Fruit fly (Drosophila melanogaster) whole organism, embryonic: ENCODE measurements around the gene CG4615.
A peak's percentile ranks its signal among the peaks of the same experiment; 100 is the strongest.

Experiments
- Aef1 ChIP-seq: fragments of 200-800 bp; sonication (Bioruptor generic); IDR thresholded peaks from 3 replicates; pipeline ENCODE4 v1.3.6; 2022; ENCODE audit warnings: missing biosample characterization, missing genetic modification characterization
- BtbVII ChIP-seq: fragments of 200-800 bp; sonication (Bioruptor generic); optimal IDR thresholded peaks from 3 replicates; lab custom pipeline; 2017; ENCODE audit warnings: missing biosample characterization, mild to moderate bottlenecking, missing genetic modification characterization
- CG10209 ChIP-seq: fragments of 200-800 bp; sonication (Bioruptor generic); optimal IDR thresholded peaks from 3 replicates; lab custom pipeline; 2017; ENCODE audit warnings: missing biosample characterization, mild to moderate bottlenecking, missing genetic modification characterization, missing genetic modification reagents
- CG10321 ChIP-seq: fragments of 200-800 bp; sonication (Bioruptor generic); IDR thresholded peaks from 2 replicates; pipeline ENCODE4 v1.3.6; 2022; ENCODE audit warnings: missing biosample characterization, missing genetic modification characterization
- CG11695 ChIP-seq: fragments of 200-800 bp; sonication (Bioruptor generic); IDR thresholded peaks from 3 replicates; pipeline ENCODE4 v1.3.6; 2022; ENCODE audit warnings: missing biosample characterization, missing genetic modification characterization
- CG12104 ChIP-seq: fragments of 200-800 bp; sonication (Bioruptor generic); optimal IDR thresholded peaks from 3 replicates; lab custom pipeline; 2016; ENCODE audit warnings: missing biosample characterization, missing genetic modification characterization
- CG13123 ChIP-seq: fragments of 200-800 bp; sonication (Bioruptor generic); optimal IDR thresholded peaks from 2 replicates; lab custom pipeline; 2016; ENCODE audit warnings: missing biosample characterization, missing genetic modification characterization
- CG13424 ChIP-seq: fragments of 200-800 bp; sonication (Bioruptor generic); optimal IDR thresholded peaks from 2 replicates; lab custom pipeline; 2019; ENCODE audit warnings: missing biosample characterization, mild to moderate bottlenecking, missing genetic modification characterization, moderate library complexity
- CG14014 ChIP-seq: fragments of 200-800 bp; sonication (Bioruptor generic); IDR thresholded peaks from 2 replicates; pipeline ENCODE4 v1.3.6; 2022; ENCODE audit warnings: missing biosample characterization, missing genetic modification characterization
- CG15269 ChIP-seq: fragments of 200-800 bp; sonication (Bioruptor generic); optimal IDR thresholded peaks from 2 replicates; lab custom pipeline; 2018; ENCODE audit warnings: missing biosample characterization, mild to moderate bottlenecking, missing genetic modification characterization, moderate library complexity
- CG1529 ChIP-seq: fragments of 200-800 bp; sonication (Bioruptor generic); optimal IDR thresholded peaks from 3 replicates; lab custom pipeline; 2018; ENCODE audit warnings: missing biosample characterization, missing genetic modification characterization
- CG1602 ChIP-seq: fragments of 200-800 bp; sonication (Bioruptor generic); optimal IDR thresholded peaks from 3 replicates; lab custom pipeline; 2016; ENCODE audit warnings: missing biosample characterization, missing genetic modification characterization
- CG16815 ChIP-seq: fragments of 200-800 bp; sonication (Bioruptor generic); optimal IDR thresholded peaks from 3 replicates; lab custom pipeline; 2017; ENCODE audit warnings: missing biosample characterization, mild to moderate bottlenecking, missing genetic modification characterization
- CG17612 ChIP-seq: fragments of 200-800 bp; sonication (Bioruptor generic); IDR thresholded peaks from 2 replicates; pipeline ENCODE4 v1.3.6; 2022; ENCODE audit warnings: missing biosample characterization, missing genetic modification characterization
- CG18599 ChIP-seq: fragments of 200-800 bp; sonication (Bioruptor generic); optimal IDR thresholded peaks from 3 replicates; lab custom pipeline; 2017; ENCODE audit warnings: missing biosample characterization, missing genetic modification characterization, mild to moderate bottlenecking, moderate library complexity, missing genetic modification reagents
- CG18619 ChIP-seq: fragments of 200-800 bp; sonication (Bioruptor generic); optimal IDR thresholded peaks from 3 replicates; lab custom pipeline; 2017; ENCODE audit warnings: missing biosample characterization, mild to moderate bottlenecking, missing genetic modification characterization
- CG2116 ChIP-seq: fragments of 200-800 bp; sonication (Bioruptor generic); optimal IDR thresholded peaks from 3 replicates; lab custom pipeline; 2018; ENCODE audit warnings: missing biosample characterization, mild to moderate bottlenecking, missing genetic modification characterization
- CG2875 ChIP-seq: fragments of 200-800 bp; sonication (Bioruptor generic); optimal IDR thresholded peaks from 2 replicates; lab custom pipeline; 2017; ENCODE audit warnings: missing biosample characterization, mild to moderate bottlenecking, missing genetic modification characterization, missing genetic modification reagents
- CG31224 ChIP-seq: fragments of 200-800 bp; sonication (Bioruptor generic); IDR thresholded peaks from 2 replicates; pipeline ENCODE4 v1.3.6; 2022; ENCODE audit warnings: missing biosample characterization, missing genetic modification characterization
- CG31365 ChIP-seq: fragments of 200-800 bp; sonication (Bioruptor generic); optimal IDR thresholded peaks from 2 replicates; lab custom pipeline; 2018; ENCODE audit warnings: missing biosample characterization, mild to moderate bottlenecking, missing genetic modification characterization
- CG3163 ChIP-seq: fragments of 200-800 bp; sonication (Bioruptor generic); optimal IDR thresholded peaks from 3 replicates; lab custom pipeline; 2016; ENCODE audit warnings: missing biosample characterization, missing genetic modification characterization
- CG32772 ChIP-seq: fragments of 200-800 bp; sonication (Bioruptor generic); IDR thresholded peaks from 2 replicates; pipeline ENCODE4 v1.3.6; 2022; ENCODE audit warnings: missing biosample characterization, missing genetic modification characterization
- CG34422 ChIP-seq: fragments of 200-800 bp; sonication (Bioruptor generic); IDR thresholded peaks from 3 replicates; pipeline ENCODE4 v1.3.6; 2022; ENCODE audit warnings: missing biosample characterization, missing genetic modification characterization
- CG4360 ChIP-seq: fragments of 200-800 bp; sonication (Bioruptor generic); IDR thresholded peaks from 2 replicates; pipeline ENCODE4 v1.3.6; 2022; ENCODE audit warnings: missing biosample characterization, missing genetic modification characterization
- CG5245 ChIP-seq: fragments of 200-800 bp; sonication (Bioruptor generic); optimal IDR thresholded peaks from 3 replicates; lab custom pipeline; 2016; ENCODE audit warnings: missing biosample characterization, missing genetic modification characterization
- CG6689 ChIP-seq: fragments of 200-800 bp; sonication (Bioruptor generic); IDR thresholded peaks from 2 replicates; pipeline ENCODE4 v1.3.6; 2022; ENCODE audit warnings: missing biosample characterization, missing genetic modification characterization
- CG9817 ChIP-seq: fragments of 200-800 bp; sonication (Bioruptor generic); optimal IDR thresholded peaks from 2 replicates; lab custom pipeline; 2018; ENCODE audit warnings: missing biosample characterization, mild to moderate bottlenecking, missing genetic modification characterization, moderate library complexity
- CG9876 ChIP-seq: fragments of 200-800 bp; sonication (Bioruptor generic); optimal IDR thresholded peaks from 2 replicates; lab custom pipeline; 2016; ENCODE audit warnings: missing biosample characterization, missing genetic modification characterization
- E2f2 ChIP-seq: fragments of 200-800 bp; sonication (Bioruptor generic); IDR thresholded peaks from 2 replicates; pipeline ENCODE4 v1.3.6; 2022; ENCODE audit warnings: missing biosample characterization, missing genetic modification characterization
- HLH3B ChIP-seq: fragments of 200-800 bp; sonication (Bioruptor generic); IDR thresholded peaks from 2 replicates; pipeline ENCODE4 v1.3.6; 2022; ENCODE audit warnings: missing biosample characterization, missing genetic modification characterization
- Hey ChIP-seq: fragments of 200-800 bp; sonication (Bioruptor generic); optimal IDR thresholded peaks from 3 replicates; lab custom pipeline; 2018; ENCODE audit warnings: missing biosample characterization, mild to moderate bottlenecking, missing genetic modification characterization
- Hmr ChIP-seq: fragments of 200-800 bp; sonication (Bioruptor generic); optimal IDR thresholded peaks from 3 replicates; lab custom pipeline; 2017; ENCODE audit warnings: mild to moderate bottlenecking, missing biosample characterization, missing genetic modification reagents, missing genetic modification characterization
- Hsf ChIP-seq: fragments of 200-800 bp; sonication (Bioruptor generic); optimal IDR thresholded peaks from 3 replicates; lab custom pipeline; 2016; ENCODE audit warnings: missing biosample characterization, missing genetic modification characterization
- Spps ChIP-seq: fragments of 200-800 bp; sonication (Bioruptor generic); optimal IDR thresholded peaks from 2 replicates; lab custom pipeline; 2018; ENCODE audit warnings: missing biosample characterization, mild to moderate bottlenecking, missing genetic modification characterization
- aop ChIP-seq: fragments of 200-800 bp; sonication (Bioruptor generic); IDR thresholded peaks from 2 replicates; pipeline ENCODE4 v1.3.6; 2022; ENCODE audit warnings: missing biosample characterization, missing genetic modification characterization
- az2 ChIP-seq: fragments of 200-800 bp; sonication (Bioruptor generic); optimal IDR thresholded peaks from 3 replicates; lab custom pipeline; 2016; ENCODE audit warnings: missing biosample characterization, missing genetic modification characterization
- bab2 ChIP-seq: fragments of 200-800 bp; sonication (Bioruptor generic); optimal IDR thresholded peaks from 2 replicates; lab custom pipeline; 2016; ENCODE audit warnings: missing biosample characterization, missing genetic modification characterization
- bigmax ChIP-seq: fragments of 200-800 bp; sonication (Bioruptor generic); optimal IDR thresholded peaks from 2 replicates; lab custom pipeline; 2018; ENCODE audit warnings: missing biosample characterization, mild to moderate bottlenecking, missing genetic modification characterization
- ci ChIP-seq: fragments of 200-800 bp; sonication (Bioruptor generic); IDR thresholded peaks from 3 replicates; pipeline ENCODE4 v1.3.6; 2022; ENCODE audit warnings: missing biosample characterization, missing genetic modification characterization
- crol ChIP-seq: fragments of 200-800 bp; sonication (Bioruptor generic); IDR thresholded peaks from 2 replicates; pipeline ENCODE4 v1.3.6; 2022; ENCODE audit warnings: missing biosample characterization, missing genetic modification characterization
- ems ChIP-seq: fragments of 200-800 bp; sonication (Bioruptor generic); optimal IDR thresholded peaks from 3 replicates; lab custom pipeline; 2016; ENCODE audit warnings: missing biosample characterization, missing genetic modification characterization
- fd102C ChIP-seq: fragments of 200-800 bp; sonication (Bioruptor generic); optimal IDR thresholded peaks from 2 replicates; lab custom pipeline; 2018; ENCODE audit warnings: missing biosample characterization, mild to moderate bottlenecking, missing genetic modification characterization, moderate library complexity
- gcm ChIP-seq: fragments of 200-800 bp; sonication (Bioruptor generic); optimal IDR thresholded peaks from 2 replicates; lab custom pipeline; 2019; ENCODE audit warnings: missing biosample characterization, mild to moderate bottlenecking, missing genetic modification characterization, moderate library complexity
- gsb-n ChIP-seq: fragments of 200-800 bp; sonication (Bioruptor generic); optimal IDR thresholded peaks from 3 replicates; lab custom pipeline; 2018; ENCODE audit warnings: missing biosample characterization, mild to moderate bottlenecking, missing genetic modification characterization
- lilli ChIP-seq: fragments of 200-800 bp; sonication (Bioruptor generic); optimal IDR thresholded peaks from 3 replicates; lab custom pipeline; 2016; ENCODE audit warnings: missing biosample characterization, missing genetic modification characterization
- ranshi ChIP-seq: fragments of 200-800 bp; sonication (Bioruptor generic); IDR thresholded peaks from 2 replicates; pipeline ENCODE4 v1.3.6; 2022; ENCODE audit warnings: missing biosample characterization, missing genetic modification characterization
- seq ChIP-seq: fragments of 200-800 bp; sonication (Bioruptor generic); IDR thresholded peaks from 2 replicates; pipeline ENCODE4 v1.3.6; 2022; ENCODE audit warnings: missing biosample characterization, missing genetic modification characterization
- sim ChIP-seq: fragments of 200-800 bp; sonication (Bioruptor generic); IDR thresholded peaks from 2 replicates; pipeline ENCODE4 v1.3.6; 2022; ENCODE audit warnings: missing biosample characterization, missing genetic modification characterization
- sug ChIP-seq: fragments of 200-800 bp; optimal IDR thresholded peaks from 2 replicates; lab custom pipeline; 2019; ENCODE audit warnings: missing biosample characterization, mild to moderate bottlenecking, missing genetic modification characterization, moderate library complexity
- wek ChIP-seq: fragments of 200-800 bp; sonication (Bioruptor generic); optimal IDR thresholded peaks from 3 replicates; lab custom pipeline; 2018; ENCODE audit warnings: missing biosample characterization, mild to moderate bottlenecking, missing genetic modification characterization, moderate library complexity
- wor ChIP-seq: fragments of 200-800 bp; sonication (Bioruptor generic); IDR thresholded peaks from 2 replicates; pipeline ENCODE4 v1.3.6; 2022; ENCODE audit warnings: missing biosample characterization, missing genetic modification characterization

CG4615 gene

DNA sequence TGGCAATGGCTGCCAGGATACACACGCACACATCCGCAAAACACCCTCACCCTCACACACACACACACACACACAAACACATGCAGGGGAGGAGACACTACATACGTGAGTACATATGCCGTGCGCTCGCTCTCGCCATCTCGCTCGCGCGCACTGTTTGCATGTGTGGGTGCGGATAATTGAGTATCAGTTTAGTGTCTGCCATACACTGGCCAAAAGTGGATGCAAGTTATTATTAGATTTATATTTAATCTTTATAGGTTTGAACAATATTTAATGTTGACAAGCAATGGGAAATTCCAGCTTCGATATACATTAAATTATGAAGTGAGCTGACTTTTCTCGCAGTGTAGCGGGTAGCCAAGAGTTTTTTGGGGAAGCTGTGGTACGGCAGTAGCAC is 15.6 kb upstream of the CG4615 start (continued):
- TF ChIP-seq CG18599 (GFP tag; lab: Kevin White, UChicago) (peak; percentile 84), CG31365 (tag; lab: Kevin White, UChicago) (peak; percentile 27), CG18619 (peak; percentile 44), BtbVII (GFP tag; lab: Kevin White, UChicago) (peak; percentile 35), CG2116 (GFP tag; lab: Kevin White, UChicago) (peak; percentile 8), CG1602 (peak; percentile 31), gcm (GFP tag; lab: Kevin White, UChicago) (peak; percentile 54), seq (GFP tag; lab: Robert Waterston, UW) (peak; percentile 68), CG6689 (GFP tag; lab: Robert Waterston, UW) (peak; percentile 66), bab2 (GFP tag; lab: Kevin White, UChicago) (peak; percentile 4), sim (GFP tag; lab: Robert Waterston, UW) (peak; percentile 36; the same call in 1 of the 2 replicates), Hmr (GFP tag; lab: Kevin White, UChicago) (peak; percentile 70), E2f2 (GFP tag; lab: Robert Waterston, UW) (0 out of 2 replicates have a peak, but pooled peaks have one; percentile 23), ems (peak; percentile 38), CG12104 (GFP tag; lab: Kevin White, UChicago) (peak; percentile 49), bigmax (GFP tag; lab: Kevin White, UChicago) (no peak), gsb-n (tag; lab: Kevin White, UChicago) (peak; percentile 64), CG34422 (peak; percentile 49; the same call in 1 of the 3 replicates), CG13424 (peak; percentile 75), wor (GFP tag; lab: Robert Waterston, UW) (peak; percentile 44), fd102C (GFP tag; lab: Kevin White, UChicago) (peak; percentile 73), ci (GFP tag; lab: Robert Waterston, UW) (peak; percentile 75), CG3163 (GFP tag; lab: Kevin White, UChicago) (no peak), CG11695 (GFP tag; lab: Robert Waterston, UW) (0 out of 3 replicates have a peak, but pooled peaks have one; percentile 27), aop (GFP tag; lab: Robert Waterston, UW) (no peak), crol (GFP tag; lab: Robert Waterston, UW) (no peak), CG13123 (GFP tag; lab: Kevin White, UChicago) (peak; percentile 18), CG5245 (GFP tag; lab: Kevin White, UChicago) (peak; percentile 33), CG32772 (GFP tag; lab: Robert Waterston, UW) (peak; percentile 59), CG10209 (GFP tag; lab: Kevin White, UChicago) (peak; percentile 57), CG2875 (GFP tag; lab: Kevin White, UChicago) (peak; percentile 22), CG17612 (no peak), CG31224 (no peak), Spps (tag; lab: Kevin White, UChicago) (peak; percentile 42), HLH3B (GFP tag; lab: Robert Waterston, UW) (peak; percentile 44; the same call in 1 of the 2 replicates), Aef1 (GFP tag; lab: Robert Waterston, UW) (peak; percentile 34; the same call in 1 of the 3 replicates), CG15269 (tag; lab: Kevin White, UChicago) (peak; percentile 72), CG10321 (GFP tag; lab: Robert Waterston, UW) (0 out of 2 replicates have a peak, but pooled peaks have one; percentile 33), CG16815 (GFP tag; lab: Kevin White, UChicago) (peak; percentile 61), CG9876 (GFP tag; lab: Kevin White, UChicago) (no peak), lilli (GFP tag; lab: Kevin White, UChicago) (peak; percentile 53), Hey (tag; lab: Kevin White, UChicago) (peak; percentile 45), sug (tag; lab: Kevin White, UChicago) (peak; percentile 45), CG4360 (GFP tag; lab: Robert Waterston, UW) (0 out of 2 replicates have a peak, but pooled peaks have one; percentile 11), az2 (GFP tag; lab: Kevin White, UChicago) (peak; percentile 63), CG1529 (peak; percentile 7), CG14014 (GFP tag; lab: Robert Waterston, UW) (peak; percentile 68), Hsf (peak; percentile 40), CG9817 (tag; lab: Kevin White, UChicago) (peak; percentile 57), wek (no peak), ranshi (GFP tag; lab: Robert Waterston, UW) (peak; percentile 63; the same call in 1 of the 2 replicates)
